Fruit fly (Drosophila melanogaster) ovary, adult (tissue): ENCODE data around the gene X11Lbeta.

Source experiments
- CG17801 ChIP-seq: fragments of 200-800 bp; optimal IDR thresholded peaks from 2 replicates; lab custom pipeline; 2019; ENCODE audit warnings: missing biosample characterization, mild to moderate bottlenecking, missing genetic modification characterization, moderate library complexity; ENCODE audit not compliant: partially characterized antibody

Gene X11Lbeta

DNA sequence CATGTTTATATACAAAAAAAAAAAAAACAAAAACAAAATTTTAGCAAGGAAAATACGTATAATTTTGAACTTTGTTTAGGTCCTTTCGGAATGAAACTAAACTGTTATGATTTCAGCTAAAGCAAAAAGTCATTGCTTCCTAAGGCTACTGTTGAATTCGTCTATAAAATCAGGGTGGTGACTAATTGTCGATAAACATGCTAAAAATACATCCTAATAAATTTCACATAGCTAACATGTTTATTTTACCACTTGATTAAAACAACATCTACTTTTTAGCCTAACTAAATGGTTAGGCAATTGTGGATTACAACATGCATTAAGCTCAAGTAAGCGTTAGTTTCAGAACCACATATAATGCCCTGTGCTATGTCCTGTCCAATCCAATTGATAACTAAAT lies 45.8 kb downstream of the X11Lbeta start, which contains the start of gene CG12637:
Gene CG12637 (minus strand): TSS at position 101 of the 400 bp plus-strand sequence.
- TF ChIP-seq CG17801, result no peak

DNA sequence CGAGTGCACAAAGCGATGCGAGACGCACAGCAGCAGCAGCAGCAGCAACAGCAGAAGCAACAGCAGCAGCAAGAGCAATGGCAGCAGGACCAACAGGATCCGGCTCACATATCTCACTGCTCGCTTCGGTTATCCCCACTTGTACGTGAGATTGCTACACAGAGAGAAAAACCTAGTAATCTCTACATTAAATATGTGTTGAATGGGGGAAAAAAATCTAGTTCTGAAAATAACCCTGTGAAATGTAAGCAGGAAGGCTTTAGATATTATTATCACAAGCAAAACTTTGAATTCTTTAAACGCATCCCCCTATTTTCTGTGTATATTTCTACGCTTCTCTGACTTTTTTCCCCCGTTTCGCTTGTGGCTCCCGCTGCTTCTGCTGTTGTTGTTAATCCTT lies 70.2 kb downstream of the X11Lbeta start:
- no peak for TF ChIP-seq CG17801

DNA sequence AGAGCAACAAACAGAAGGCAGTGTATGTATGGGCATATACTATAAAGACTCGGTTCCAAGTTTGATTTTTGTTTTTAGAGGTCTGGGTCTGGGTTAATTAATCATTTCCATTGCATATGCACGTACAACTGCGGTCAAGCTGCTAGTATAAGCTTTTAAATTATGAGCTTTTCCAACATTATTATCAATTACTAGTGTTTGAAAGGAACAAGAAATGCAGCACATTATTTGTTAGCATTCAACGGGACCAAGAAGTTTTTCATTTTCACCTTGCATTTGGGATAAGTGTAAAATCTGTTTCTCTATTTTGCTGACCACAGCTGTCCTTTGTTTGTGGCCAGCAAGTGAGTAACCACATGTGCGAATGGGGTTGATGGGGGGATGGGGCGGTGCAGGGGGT lies 90.3 kb downstream of the X11Lbeta start:
- TF ChIP-seq CG17801, result peak; percentile 66

DNA sequence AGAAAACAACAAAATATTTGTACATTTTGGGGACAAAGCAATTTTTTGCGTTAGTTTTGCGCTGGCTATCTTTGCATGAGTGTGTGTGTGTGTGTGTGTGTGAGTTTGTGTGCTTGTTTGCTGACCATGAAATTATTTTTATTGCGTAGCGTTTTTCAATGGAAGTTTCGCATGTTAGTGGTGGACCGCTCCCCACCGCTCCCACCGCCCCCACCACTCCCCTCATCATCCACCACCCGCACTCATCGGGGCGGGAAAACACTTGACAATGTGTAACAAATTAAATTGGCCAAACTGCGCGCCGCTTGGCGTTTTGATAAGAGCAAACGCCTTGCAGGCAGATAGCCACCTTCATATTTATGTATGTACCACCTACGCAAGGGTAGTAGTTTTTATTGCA lies 91.7 kb downstream of the X11Lbeta start:
- no peak for TF ChIP-seq CG17801

DNA sequence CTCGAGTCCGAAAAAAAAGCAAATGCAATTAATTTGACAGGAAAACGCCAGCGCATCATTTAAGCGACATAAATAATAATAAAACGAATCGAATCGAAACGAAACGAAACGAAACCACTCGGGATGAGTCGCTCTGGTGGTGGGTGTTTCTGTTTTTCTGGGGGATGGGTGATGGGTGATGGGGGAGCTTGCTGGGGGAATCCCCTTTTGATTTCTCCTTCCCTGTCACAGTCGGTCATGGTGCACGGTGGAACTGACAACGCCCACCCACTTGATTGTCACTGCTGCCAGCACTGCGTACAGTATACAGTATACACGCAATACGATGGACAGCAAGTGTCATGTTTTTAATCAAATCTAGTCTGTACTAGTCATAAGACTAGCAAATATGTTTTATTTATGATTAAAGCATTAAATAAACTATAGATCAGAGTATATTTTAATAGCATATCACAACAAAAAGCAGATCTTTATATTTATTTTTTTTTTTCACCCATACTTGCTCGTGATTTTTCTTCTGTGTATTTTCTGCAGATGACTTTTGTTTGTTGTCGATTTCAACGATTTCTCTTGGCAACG lies 94.5 kb downstream of the X11Lbeta start:
- no peak for TF ChIP-seq CG17801

DNA sequence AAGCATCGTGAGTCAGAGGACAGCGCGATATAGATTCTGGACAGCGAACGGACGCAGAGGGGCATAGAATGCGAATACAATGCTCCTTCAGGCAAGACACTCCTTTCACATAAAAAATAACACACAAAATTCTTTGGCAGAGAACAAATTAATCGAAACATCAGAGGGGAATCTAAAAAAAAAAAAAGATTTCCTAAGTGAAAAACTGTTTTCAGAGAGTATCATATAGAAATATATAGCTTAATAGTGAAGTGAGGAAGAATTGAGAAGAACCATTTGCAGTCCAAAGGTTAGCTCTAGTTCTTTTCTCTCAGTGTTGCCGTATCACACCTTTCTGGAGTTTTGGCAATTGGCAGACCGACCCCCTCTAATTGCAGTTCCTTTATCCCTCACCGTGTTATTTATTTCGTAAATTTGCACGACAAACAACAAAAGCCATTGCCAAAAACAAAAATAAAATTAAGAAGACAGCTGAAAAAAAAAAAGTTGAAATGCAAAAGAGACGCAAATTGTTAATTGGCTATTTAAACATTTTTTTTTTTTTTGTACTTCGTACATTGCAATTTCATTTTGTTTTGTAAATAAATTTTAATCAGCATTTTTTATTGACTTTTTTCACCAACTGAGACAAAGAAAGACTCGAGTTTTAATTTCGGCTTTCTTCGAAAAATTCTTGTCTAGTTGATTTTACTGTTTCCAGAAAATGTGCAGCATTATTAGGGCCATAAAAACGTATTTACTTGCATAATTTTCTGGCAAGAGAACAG lies 96.1 kb downstream of the X11Lbeta start:
- peak; percentile 65 for TF ChIP-seq CG17801

DNA sequence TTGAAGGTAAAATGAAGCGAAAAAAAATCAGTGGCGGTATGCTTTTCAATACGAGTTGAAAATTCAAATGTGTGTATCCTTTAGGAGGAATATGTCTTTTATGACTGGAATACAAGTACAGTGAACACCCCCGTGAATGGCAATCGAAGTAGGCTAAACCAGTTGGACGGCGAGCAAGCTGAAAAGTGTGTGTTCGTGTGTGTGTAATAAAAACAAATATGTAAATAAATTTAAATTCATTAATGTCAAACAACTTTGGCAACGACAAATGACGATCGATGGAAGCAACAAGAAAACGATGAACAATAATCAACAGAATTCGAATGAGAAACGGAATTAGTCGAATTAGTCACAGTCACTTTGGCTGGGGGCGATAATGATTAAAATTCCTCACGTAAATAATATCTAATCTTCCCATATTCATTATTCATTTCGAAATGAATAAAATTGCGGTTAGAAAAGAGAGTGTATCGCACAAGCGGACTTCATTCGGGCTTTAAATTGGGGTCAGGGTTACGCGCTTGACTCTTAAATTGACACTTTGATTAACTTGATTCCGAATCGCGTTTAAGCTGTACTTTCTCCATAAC lies 98.7 kb downstream of the X11Lbeta start:
- no peak for TF ChIP-seq CG17801

DNA sequence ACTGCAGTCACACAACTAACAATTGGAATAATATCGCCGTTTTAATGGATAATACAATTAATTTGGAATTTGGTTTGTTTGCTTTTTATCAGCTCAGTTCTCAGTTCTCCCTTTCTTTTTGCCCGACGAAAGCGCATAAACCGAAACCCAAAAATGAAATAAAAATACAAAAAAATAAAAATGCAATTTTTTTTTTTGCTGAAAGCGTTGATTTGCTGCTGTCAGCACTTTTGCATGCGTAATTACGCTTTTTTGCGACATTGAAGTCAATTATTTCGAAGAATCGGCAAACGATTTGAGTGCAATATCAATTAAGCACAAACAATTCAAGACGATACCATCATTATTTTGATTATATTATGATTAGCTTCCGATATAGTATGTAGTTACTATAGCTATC lies 99.8 kb downstream of the X11Lbeta start:
- TF ChIP-seq CG17801, result peak; percentile 82

DNA sequence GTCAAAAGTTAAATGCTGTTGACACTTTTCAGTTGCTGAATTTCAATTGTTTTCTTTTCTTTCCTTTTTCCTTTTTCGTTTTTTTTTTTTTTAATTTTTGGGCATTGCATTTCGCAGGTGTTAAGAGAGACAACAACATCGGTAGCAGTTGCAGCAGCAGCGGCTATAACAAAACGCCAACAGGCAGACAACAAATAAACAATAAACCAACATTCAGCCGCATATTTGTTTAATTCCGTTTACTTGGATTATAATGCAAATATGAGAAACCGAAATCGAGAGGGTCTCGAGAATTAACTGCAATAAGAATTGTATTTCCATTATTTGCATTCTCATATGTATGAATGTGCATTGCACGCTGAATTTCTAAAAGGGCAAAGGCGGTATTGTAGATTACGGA lies 100.5 kb downstream of the X11Lbeta start:
- no peak for TF ChIP-seq CG17801

DNA sequence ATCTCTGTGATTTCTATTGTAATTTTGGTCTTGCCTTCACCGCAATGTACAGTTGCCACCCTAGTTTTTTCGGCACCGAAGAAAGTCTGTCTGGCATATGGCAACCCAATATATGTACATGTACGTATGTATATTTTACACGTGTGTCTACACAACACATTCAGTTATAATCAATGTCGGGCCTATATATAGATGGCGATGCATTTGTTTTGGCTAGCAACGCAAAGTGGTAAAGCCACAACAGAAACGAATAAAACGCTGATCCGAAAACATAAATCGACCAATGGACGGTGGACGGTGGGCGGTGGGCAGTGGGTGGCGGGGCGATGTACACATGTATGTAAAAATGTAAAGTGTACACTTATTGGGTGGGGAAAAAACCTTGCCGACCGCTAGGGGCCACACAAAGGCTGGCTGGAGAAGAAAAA lies 101.0 kb downstream of the X11Lbeta start:
- TF ChIP-seq CG17801, result no peak

DNA sequence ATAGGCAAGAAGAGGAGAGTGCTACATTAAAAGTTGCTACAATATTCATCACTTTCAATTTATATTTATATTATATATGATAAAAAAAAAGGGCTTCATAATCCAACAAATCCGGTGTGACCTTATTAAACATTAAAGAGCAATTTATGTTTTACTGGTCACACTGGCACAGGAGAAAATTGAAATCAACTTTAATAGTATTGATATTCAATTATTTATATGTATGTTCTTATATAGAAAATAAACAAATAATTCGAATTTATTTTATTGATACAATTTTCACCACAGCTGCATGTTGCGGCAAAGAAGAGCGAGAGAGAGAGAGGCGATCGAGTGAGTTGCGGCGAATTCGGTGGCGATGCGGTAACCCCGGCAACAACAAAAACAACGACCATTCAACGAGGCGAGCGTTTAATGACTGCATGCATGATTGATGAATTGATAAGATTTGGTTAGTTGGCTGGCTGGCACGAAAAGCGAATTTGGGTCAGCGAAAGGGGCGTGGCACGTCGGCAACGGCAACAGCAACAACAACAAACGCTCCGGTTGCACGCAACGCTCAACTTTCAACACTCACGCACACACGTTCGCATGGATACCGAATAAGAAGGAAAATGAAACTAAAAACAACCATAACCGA lies 101.8 kb downstream of the X11Lbeta start:
- TF ChIP-seq CG17801, result no peak

DNA sequence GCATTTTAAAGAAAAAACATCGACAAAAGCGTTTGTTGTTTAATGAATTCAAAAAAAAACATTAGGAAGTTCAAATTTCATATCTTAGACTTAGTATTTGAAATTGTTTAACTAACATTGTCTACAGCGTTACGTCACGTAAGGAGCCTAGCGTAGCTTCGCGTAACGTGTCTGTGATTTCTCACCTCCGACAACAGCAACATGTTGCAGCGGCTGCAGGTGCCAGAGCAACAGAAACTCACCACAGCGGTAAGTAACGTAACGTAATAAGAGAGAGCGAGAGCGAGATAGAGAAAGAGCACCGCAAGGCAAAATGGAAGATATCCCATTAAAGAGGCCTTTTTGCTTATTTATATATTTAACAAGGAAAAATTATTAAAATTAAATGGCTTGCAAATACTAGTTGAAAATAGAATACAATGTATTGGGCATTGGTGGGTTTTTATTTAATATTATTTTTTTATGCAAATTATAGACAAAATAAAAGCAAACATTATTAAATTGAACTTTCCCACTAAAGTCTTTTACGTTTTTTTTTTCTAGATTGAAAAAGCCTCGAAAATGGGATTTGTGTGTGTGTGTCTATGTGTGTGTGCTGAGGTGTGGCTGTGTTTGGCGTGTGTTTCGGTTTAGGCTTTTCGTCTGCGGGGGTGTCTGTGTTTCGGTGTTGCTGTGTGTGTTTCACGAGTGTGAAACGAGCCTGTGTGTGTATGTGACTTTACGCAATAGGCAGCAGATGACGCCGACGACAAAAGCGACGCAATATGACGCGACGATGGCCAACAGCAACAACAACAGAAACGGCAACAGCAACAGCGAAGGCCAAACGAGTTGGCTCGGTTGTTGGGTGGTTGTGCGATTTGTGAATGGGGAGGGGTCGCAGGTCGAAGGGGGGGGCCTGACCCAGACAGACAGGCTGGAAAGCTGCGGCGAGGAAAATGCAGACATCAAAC lies 102.7 kb downstream of the X11Lbeta start:
- no peak for TF ChIP-seq CG17801

DNA sequence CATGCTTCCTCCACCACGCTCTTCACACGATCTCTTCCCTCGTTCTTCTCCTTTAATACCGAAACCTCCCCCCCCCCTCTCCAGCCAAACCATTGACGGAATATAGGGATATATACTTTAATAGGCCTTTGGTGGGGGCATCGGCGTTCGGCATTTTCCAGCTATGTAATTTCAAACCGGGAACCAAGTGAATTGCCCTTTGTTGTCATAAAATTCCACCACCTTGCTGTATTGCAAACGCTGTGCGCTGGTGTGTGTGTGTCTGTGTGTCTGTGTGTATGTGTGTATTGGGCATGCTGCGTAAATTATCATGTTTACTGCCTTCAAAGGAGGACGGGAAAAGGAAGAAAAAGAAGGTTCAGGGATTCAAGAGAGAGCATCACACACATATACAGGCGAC lies 103.8 kb downstream of the X11Lbeta start:
- TF ChIP-seq CG17801, result no peak

DNA sequence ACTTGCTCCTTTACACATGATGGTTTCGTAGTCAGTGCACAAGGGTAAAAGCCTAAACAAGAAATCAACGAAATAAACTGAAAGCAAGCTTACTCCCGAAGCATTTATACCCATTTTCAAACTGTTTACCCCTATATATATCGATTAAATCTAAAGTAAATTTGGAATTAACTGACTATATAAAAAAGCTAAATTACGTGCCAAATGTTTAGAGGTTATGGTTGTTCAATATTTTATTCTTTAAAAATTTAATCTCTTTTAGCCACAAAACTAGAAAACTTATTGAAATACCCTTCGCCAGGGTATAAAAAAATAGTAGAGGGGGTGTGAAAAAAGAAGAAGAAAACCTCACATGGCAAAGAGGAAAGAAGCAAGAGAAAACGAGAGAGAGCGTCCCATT lies 104.3 kb downstream of the X11Lbeta start:
- no peak for TF ChIP-seq CG17801

DNA sequence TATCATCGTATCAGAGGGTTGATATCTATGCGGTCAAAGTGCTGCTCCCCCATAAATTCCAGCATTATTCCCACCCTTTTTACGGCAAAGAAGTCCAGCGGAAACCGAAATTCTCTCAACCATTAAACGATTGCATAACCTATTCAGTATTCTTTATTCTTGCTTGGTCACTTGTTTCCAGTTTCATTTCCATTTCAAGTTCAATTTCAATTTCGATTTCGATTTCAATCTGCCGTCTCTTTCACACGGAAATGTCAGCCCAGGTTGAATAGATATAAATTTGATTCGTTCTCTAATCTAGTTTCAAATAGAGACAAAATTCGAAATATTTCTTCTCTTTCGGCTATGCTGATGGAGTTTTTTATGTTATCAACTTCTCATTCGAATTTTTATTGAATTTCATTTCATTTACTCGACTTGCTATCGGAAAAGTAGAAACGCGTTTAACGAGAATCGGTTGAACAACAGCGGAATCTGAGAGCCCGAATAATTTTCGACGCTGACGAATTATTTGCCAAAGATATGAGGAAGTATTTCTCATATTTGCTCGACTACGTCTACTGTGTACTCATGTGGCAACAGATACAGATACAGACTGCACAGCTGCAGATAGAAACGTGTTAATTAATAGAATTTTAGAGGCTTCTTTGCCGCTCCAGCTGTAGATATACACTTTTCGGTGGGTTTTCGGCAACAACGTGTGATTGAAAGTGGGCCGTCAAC lies 105.4 kb downstream of the X11Lbeta start:
- no peak for TF ChIP-seq CG17801
